Worm (Caenorhabditis elegans) whole organism, L1 larva: ENCODE results near the gene sde-2.

Experiments used
- C04F5.9 ChIP-seq: sonication (generic microtip); optimal IDR thresholded peaks from 2 replicates; lab custom pipeline; 2016; ENCODE audit warnings: missing genetic modification characterization, missing compliant biosample characterization
- C34B4.2 ChIP-seq: sonication (generic microtip); optimal IDR thresholded peaks from 2 replicates; lab custom pipeline; 2017; ENCODE audit warnings: mild to moderate bottlenecking, missing genetic modification characterization, missing compliant biosample characterization
- F16B12.6 ChIP-seq: fragments of 150-350 bp; optimal IDR thresholded peaks from 2 replicates; lab custom pipeline; 2014; ENCODE audit warnings: missing biosample characterization, missing genetic modification characterization
- aha-1 ChIP-seq: fragments of 150-350 bp; optimal IDR thresholded peaks from 2 replicates; lab custom pipeline; 2014; ENCODE audit warnings: missing biosample characterization, missing genetic modification characterization
- aly-2 ChIP-seq: fragments of 150-350 bp; optimal IDR thresholded peaks from 2 replicates; lab custom pipeline; 2014; ENCODE audit warnings: missing biosample characterization, missing genetic modification characterization
- blmp-1 ChIP-seq: fragments of 150-350 bp; optimal IDR thresholded peaks from 2 replicates; lab custom pipeline; 2014; ENCODE audit warnings: missing biosample characterization, missing genetic modification characterization
- ceh-63 ChIP-seq: fragments of 200-800 bp; sonication (Bioruptor generic); optimal IDR thresholded peaks from 2 replicates; lab custom pipeline; 2018; ENCODE audit warnings: mild to moderate bottlenecking, missing genetic modification characterization, missing compliant biosample characterization
- ceh-82 ChIP-seq, 3 experiments: fragments of 150-350 bp in 1 of 3; sonication (generic microtip) in 2 of 3; optimal IDR thresholded peaks; 2 replicates each; lab custom pipeline; 2014 to 2017; ENCODE audit warnings: missing biosample characterization in 3 of 3, missing genetic modification characterization in 3 of 3
- ceh-88 ChIP-seq: fragments of 200-800 bp; sonication (Bioruptor generic); IDR thresholded peaks from 2 replicates; pipeline ENCODE4 v1.3.6; 2022; ENCODE audit warnings: missing genetic modification characterization, missing compliant biosample characterization
- dpl-1 ChIP-seq, 3 experiments: fragments of 150-350 bp in 2 of 3; sonication (generic microtip) in 1 of 3; optimal IDR thresholded peaks; 2 replicates each; lab custom pipeline; 2014 to 2017; ENCODE audit warnings: missing biosample characterization in 3 of 3, missing genetic modification characterization in 3 of 3, missing genetic modification reagents in 3 of 3
- dsc-1 ChIP-seq: sonication (generic microtip); optimal IDR thresholded peaks from 2 replicates; lab custom pipeline; 2016; ENCODE audit warnings: mild to moderate bottlenecking, missing genetic modification characterization, missing compliant biosample characterization
- efl-1 ChIP-seq, 4 experiments: fragments of 150-350 bp; optimal IDR thresholded peaks in 3 of 4; peaks in 1 of 4; 1 replicate in 1 of 4; 2 replicates in 3 of 4; lab custom pipeline; 2014; ENCODE audit warnings: missing biosample characterization in 2 of 4, missing genetic modification characterization in 2 of 4, missing genetic modification reagents in 2 of 4
- elt-2 ChIP-seq: sonication (generic microtip); optimal IDR thresholded peaks from 2 replicates; lab custom pipeline; 2016; ENCODE audit warnings: missing genetic modification characterization, mild to moderate bottlenecking, inconsistent platforms, missing compliant biosample characterization, missing genetic modification reagents
- elt-3 ChIP-seq, 6 experiments: fragments of 150-350 bp in 1 of 6; sonication (generic microtip); optimal IDR thresholded peaks; 2 replicates each; lab custom pipeline; 2017 to 2018; ENCODE audit warnings: missing biosample characterization in 6 of 6, missing genetic modification characterization in 6 of 6, inconsistent platforms in 1 of 6
- fkh-4 ChIP-seq: sonication (generic microtip); optimal IDR thresholded peaks from 2 replicates; lab custom pipeline; 2016; ENCODE audit warnings: missing compliant biosample characterization, missing genetic modification characterization, borderline replicate concordance
- fos-1 ChIP-seq: fragments of 150-350 bp; optimal IDR thresholded peaks from 2 replicates; lab custom pipeline; 2014; ENCODE audit warnings: missing biosample characterization, missing genetic modification characterization
- grh-1 ChIP-seq: fragments of 200-800 bp; sonication (Bioruptor generic); IDR thresholded peaks from 2 replicates; pipeline ENCODE4 v1.3.6; 2022; ENCODE audit warnings: missing genetic modification reagents, missing genetic modification characterization, missing compliant biosample characterization
- hpl-2 ChIP-seq: fragments of 150-350 bp; optimal IDR thresholded peaks from 2 replicates; lab custom pipeline; 2014; ENCODE audit warnings: missing biosample characterization, missing genetic modification reagents, missing genetic modification characterization
- jun-1 ChIP-seq: fragments of 150-350 bp; optimal IDR thresholded peaks from 2 replicates; lab custom pipeline; 2014; ENCODE audit warnings: missing biosample characterization, missing genetic modification reagents, missing genetic modification characterization
- lin-13 ChIP-seq: fragments of 150-350 bp; optimal IDR thresholded peaks from 2 replicates; lab custom pipeline; 2014; ENCODE audit warnings: missing biosample characterization, missing genetic modification reagents, missing genetic modification characterization
- lin-14 ChIP-seq: fragments of 200-800 bp; sonication (Bioruptor generic); optimal IDR thresholded peaks from 2 replicates; lab custom pipeline; 2018; ENCODE audit warnings: mild to moderate bottlenecking, missing genetic modification characterization, moderate library complexity, missing compliant biosample characterization
- lir-3 ChIP-seq: sonication (generic microtip); optimal IDR thresholded peaks from 2 replicates; lab custom pipeline; 2016; ENCODE audit warnings: mild to moderate bottlenecking, missing genetic modification characterization, moderate library complexity, missing compliant biosample characterization; ENCODE audit not compliant: poor library complexity
- mdl-1 ChIP-seq, 2 experiments: fragments of 150-350 bp; optimal IDR thresholded peaks; 2 replicates each; lab custom pipeline; 2014 to 2017; ENCODE audit warnings: missing biosample characterization in 2 of 2, missing genetic modification characterization in 2 of 2, inconsistent platforms in 1 of 2
- mep-1 ChIP-seq: fragments of 150-350 bp; optimal IDR thresholded peaks from 2 replicates; lab custom pipeline; 2014; ENCODE audit warnings: missing biosample characterization, missing genetic modification characterization
- nhr-11 ChIP-seq: fragments of 150-350 bp; optimal IDR thresholded peaks from 2 replicates; lab custom pipeline; 2014; ENCODE audit warnings: missing biosample characterization, missing genetic modification characterization
- nhr-12 ChIP-seq: sonication (generic microtip); optimal IDR thresholded peaks from 2 replicates; lab custom pipeline; 2017; ENCODE audit warnings: missing biosample characterization, missing genetic modification characterization
- nhr-20 ChIP-seq: sonication (generic microtip); optimal IDR thresholded peaks from 2 replicates; lab custom pipeline; 2016; ENCODE audit warnings: mild to moderate bottlenecking, missing genetic modification characterization, missing compliant biosample characterization
- nhr-71 ChIP-seq: sonication (generic microtip); optimal IDR thresholded peaks from 2 replicates; lab custom pipeline; 2016; ENCODE audit warnings: mild to moderate bottlenecking, missing genetic modification characterization, moderate library complexity, missing compliant biosample characterization
- nhr-76 ChIP-seq: sonication (generic microtip); optimal IDR thresholded peaks from 2 replicates; lab custom pipeline; 2017; ENCODE audit warnings: missing biosample characterization, missing genetic modification characterization
- nhr-77 ChIP-seq: fragments of 150-350 bp; optimal IDR thresholded peaks from 2 replicates; lab custom pipeline; 2014; ENCODE audit warnings: missing biosample characterization, missing genetic modification characterization
- nhr-85 ChIP-seq: sonication (generic microtip); peaks from one replicate; lab custom pipeline; 2016; ENCODE audit warnings: missing genetic modification characterization, inconsistent platforms, missing compliant biosample characterization
- pag-3 ChIP-seq: sonication (generic microtip); optimal IDR thresholded peaks from 2 replicates; lab custom pipeline; 2017; ENCODE audit warnings: missing genetic modification characterization, mild to moderate bottlenecking, missing compliant biosample characterization, antibody characterized with exemption, borderline replicate concordance; ENCODE audit not compliant: insufficient read depth
- pax-3 ChIP-seq: fragments of 200-800 bp; sonication (Bioruptor generic); optimal IDR thresholded peaks from 2 replicates; lab custom pipeline; 2018; ENCODE audit warnings: mild to moderate bottlenecking, missing genetic modification characterization, moderate library complexity, missing compliant biosample characterization
- rnt-1 ChIP-seq: sonication (generic microtip); optimal IDR thresholded peaks from 2 replicates; lab custom pipeline; 2016; ENCODE audit warnings: mild to moderate bottlenecking, missing genetic modification characterization, moderate library complexity, missing compliant biosample characterization
- skn-1 ChIP-seq: fragments of 150-350 bp; optimal IDR thresholded peaks from 2 replicates; lab custom pipeline; 2014; ENCODE audit warnings: missing biosample characterization, missing genetic modification characterization
- snu-23 ChIP-seq: sonication (generic microtip); optimal IDR thresholded peaks from 2 replicates; lab custom pipeline; 2016; ENCODE audit warnings: missing genetic modification characterization, missing compliant biosample characterization
- sptf-1 ChIP-seq: fragments of 150-350 bp; optimal IDR thresholded peaks from 2 replicates; lab custom pipeline; 2014; ENCODE audit warnings: missing biosample characterization, missing genetic modification characterization
- sup-37 ChIP-seq: fragments of 200-800 bp; sonication (Bioruptor generic); optimal IDR thresholded peaks from 2 replicates; lab custom pipeline; 2018; ENCODE audit warnings: mild to moderate bottlenecking, missing genetic modification characterization, missing compliant biosample characterization
- tlp-1 ChIP-seq: fragments of 150-350 bp; optimal IDR thresholded peaks from 2 replicates; lab custom pipeline; 2014; ENCODE audit warnings: missing biosample characterization, missing genetic modification characterization
- vab-15 ChIP-seq: sonication (generic microtip); optimal IDR thresholded peaks from 2 replicates; lab custom pipeline; 2017; ENCODE audit warnings: missing genotype, mild to moderate bottlenecking, missing genetic modification characterization, missing compliant biosample characterization
- zag-1 ChIP-seq: fragments of 150-350 bp; optimal IDR thresholded peaks from 2 replicates; lab custom pipeline; 2014; ENCODE audit warnings: missing biosample characterization, missing genetic modification characterization
- zip-4 ChIP-seq: fragments of 200-800 bp; sonication (Bioruptor generic); optimal IDR thresholded peaks from 2 replicates; lab custom pipeline; 2018; ENCODE audit warnings: mild to moderate bottlenecking, missing genetic modification characterization, moderate library complexity, missing compliant biosample characterization
- ztf-4 ChIP-seq: fragments of 150-350 bp; optimal IDR thresholded peaks from 2 replicates; lab custom pipeline; 2014; ENCODE audit warnings: missing biosample characterization, missing genetic modification characterization

The sde-2 gene

ce11 chrV:13652322-13652721 is 24.9 kb downstream of the sde-2 start:
- TF ChIP-seq sptf-1 = no peak
- TF ChIP-seq jun-1 (tag; lab: Kevin White, UChicago) = no peak
- no peak for TF ChIP-seq ceh-63 (GFP tag; lab: Kevin White, UChicago)
- TF ChIP-seq, all 84 proteins: peak for 0

ce11 chrV:13653713-13654393 is 26.5 kb downstream of the sde-2 start, which contains the start of gene lpin-1:
lpin-1 (minus strand) TSS chrV:13654129.
- TF ChIP-seq mep-1 (tag; lab: Kevin White, UChicago) = peak; percentile 40
- peak; percentile 14 for TF ChIP-seq nhr-20 (tag; lab: Kevin White, UChicago)
- TF ChIP-seq fos-1 = no peak
- TF ChIP-seq mdl-1 (tag; optimal IDR thresholded peaks at IDR 0.05; lab: Kevin White, UChicago) = no peak
- peak in 1 of 6 experiments; percentile 31 for TF ChIP-seq elt-3 (tag; optimal IDR thresholded peaks at IDR 0.05; lab: Kevin White, UChicago)
- TF ChIP-seq snu-23 (GFP tag; lab: Kevin White, UChicago) = peak; percentile 4
- peak in 1 of 3 experiments; percentile 12 for TF ChIP-seq dpl-1 (GFP tag; optimal IDR thresholded peaks at IDR 0.05; lab: Kevin White, UChicago)
- TF ChIP-seq tlp-1 (tag; lab: Kevin White, UChicago) = no peak
- TF ChIP-seq blmp-1 (tag; lab: Kevin White, UChicago) = peak; percentile 84
- no peak for TF ChIP-seq C04F5.9 (tag; lab: Kevin White, UChicago)
- TF ChIP-seq nhr-71 = peak; percentile 28
- TF ChIP-seq ceh-63 (GFP tag; lab: Kevin White, UChicago) = no peak
- no peak for TF ChIP-seq jun-1 (tag; lab: Kevin White, UChicago)
- no peak for TF ChIP-seq zip-4 (GFP tag; lab: Kevin White, UChicago)
- TF ChIP-seq ztf-4 (tag; lab: Kevin White, UChicago) = peak; percentile 21
- TF ChIP-seq efl-1 (optimal IDR thresholded peaks at IDR 0.05; lab: Kevin White, UChicago) = no peak
- peak in 1 of 2 experiments; percentile 50 for TF ChIP-seq efl-1 (GFP tag; optimal IDR thresholded peaks at IDR 0.05 in 1 of 2; lab: Kevin White, UChicago)
- peak; percentile 71 for TF ChIP-seq nhr-85 (tag; lab: Kevin White, UChicago)
- peak; percentile 12 for TF ChIP-seq elt-2 (tag; lab: Kevin White, UChicago)
- TF ChIP-seq lin-14 = peak; percentile 11

ce11 chrV:13654394-13654792 is 27.0 kb downstream of the sde-2 start:
- TF ChIP-seq dsc-1 (tag; lab: Kevin White, UChicago) (peak; percentile 59), fkh-4 (peak; percentile 15), skn-1 (tag; lab: Kevin White, UChicago) (peak; percentile 41), nhr-12 (tag; lab: Kevin White, UChicago) (no peak)

ce11 chrV:13655202-13655764 is 27.9 kb downstream of the sde-2 start:
- TF ChIP-seq aly-2 (tag; lab: Kevin White, UChicago) (no peak), C34B4.2 (no peak), zag-1 (no peak), snu-23 (GFP tag; lab: Kevin White, UChicago) (peak; percentile 62), mdl-1 (tag; optimal IDR thresholded peaks at IDR 0.05; lab: Kevin White, UChicago) (peak in 1 of 2 experiments; percentile 73), ceh-82 (tag; optimal IDR thresholded peaks at IDR 0.05; lab: Kevin White, UChicago) (peak; percentile 20 to 59 (median 50)), nhr-77 (tag; lab: Kevin White, UChicago) (no peak), nhr-71 (peak; percentile 82), nhr-20 (tag; lab: Kevin White, UChicago) (peak; percentile 64), hpl-2 (no peak), vab-15 (tag; lab: Kevin White, UChicago) (no peak), dpl-1 (GFP tag; optimal IDR thresholded peaks at IDR 0.05; lab: Kevin White, UChicago) (peak; percentile 42 to 51 (median 46)), nhr-76 (no peak), F16B12.6 (no peak), sup-37 (GFP tag; lab: Kevin White, UChicago) (no peak), jun-1 (tag; lab: Kevin White, UChicago) (peak; percentile 67), grh-1 (GFP tag; lab: Robert Waterston, UW) (peak; percentile 28; the same call in 1 of the 2 replicates), pag-3 (tag; lab: Kevin White, UChicago) (no peak), tlp-1 (tag; lab: Kevin White, UChicago) (no peak), fkh-4 (no peak), pax-3 (tag; lab: Kevin White, UChicago) (peak; percentile 71), aha-1 (tag; lab: Kevin White, UChicago) (no peak), lir-3 (tag; lab: Kevin White, UChicago) (peak; percentile 52), dsc-1 (tag; lab: Kevin White, UChicago) (peak; percentile 16), nhr-11 (tag; lab: Kevin White, UChicago) (no peak), ceh-88 (GFP tag; lab: Robert Waterston, UW) (no peak), lin-13 (GFP tag; lab: Kevin White, UChicago) (peak; percentile 51), rnt-1 (tag; lab: Kevin White, UChicago) (peak; percentile 72)
